Fruit fly (Drosophila melanogaster) whole organism, embryonic: Measurements from ENCODE around the gene rost.

Source experiments
- BEAF-32 ChIP-seq: fragments of 200-800 bp; sonication (Bioruptor generic); optimal IDR thresholded peaks from 3 replicates; lab custom pipeline; 2017; ENCODE audit warnings: missing biosample characterization, missing genetic modification characterization, mild to moderate bottlenecking, moderate library complexity, missing genetic modification reagents
- CG10431 ChIP-seq: fragments of 200-800 bp; sonication (Bioruptor generic); optimal IDR thresholded peaks from 3 replicates; lab custom pipeline; 2018; ENCODE audit warnings: missing biosample characterization, mild to moderate bottlenecking, missing genetic modification characterization
- CG10565 ChIP-seq: fragments of 200-800 bp; sonication (Bioruptor generic); optimal IDR thresholded peaks from 3 replicates; lab custom pipeline; 2016; ENCODE audit warnings: missing biosample characterization, mild to moderate bottlenecking, missing genetic modification characterization
- CG10979 ChIP-seq: fragments of 200-800 bp; sonication (Bioruptor generic); optimal IDR thresholded peaks from 2 replicates; lab custom pipeline; 2018; ENCODE audit warnings: missing biosample characterization, mild to moderate bottlenecking, missing genetic modification characterization, moderate library complexity
- CG12942 ChIP-seq: fragments of 200-800 bp; sonication (Bioruptor generic); optimal IDR thresholded peaks from 3 replicates; lab custom pipeline; 2016; ENCODE audit warnings: missing biosample characterization, missing genetic modification characterization
- CG14965 ChIP-seq: fragments of 200-800 bp; sonication (Bioruptor generic); optimal IDR thresholded peaks from 2 replicates; lab custom pipeline; 2016; ENCODE audit warnings: missing biosample characterization, missing genetic modification characterization, borderline replicate concordance
- CG15269 ChIP-seq: fragments of 200-800 bp; sonication (Bioruptor generic); optimal IDR thresholded peaks from 2 replicates; lab custom pipeline; 2018; ENCODE audit warnings: missing biosample characterization, mild to moderate bottlenecking, missing genetic modification characterization, moderate library complexity
- CG15696 ChIP-seq: fragments of 200-800 bp; sonication (Bioruptor generic); optimal IDR thresholded peaks from 2 replicates; lab custom pipeline; 2019; ENCODE audit warnings: missing biosample characterization, mild to moderate bottlenecking, missing genetic modification characterization, moderate library complexity
- CG1602 ChIP-seq: fragments of 200-800 bp; sonication (Bioruptor generic); optimal IDR thresholded peaks from 3 replicates; lab custom pipeline; 2016; ENCODE audit warnings: missing biosample characterization, missing genetic modification characterization
- CG1647 ChIP-seq: fragments of 200-800 bp; sonication (Bioruptor generic); optimal IDR thresholded peaks from 3 replicates; lab custom pipeline; 2016; ENCODE audit warnings: missing biosample characterization, missing genetic modification characterization
- CG17328 ChIP-seq: fragments of 200-800 bp; sonication (Bioruptor generic); IDR thresholded peaks from 2 replicates; pipeline ENCODE4 v1.3.6; 2022; ENCODE audit warnings: missing biosample characterization, missing genetic modification characterization
- CG2199 ChIP-seq: fragments of 200-800 bp; sonication (Bioruptor generic); IDR thresholded peaks from 3 replicates; pipeline ENCODE4 v1.3.6; 2022; ENCODE audit warnings: missing biosample characterization, missing genetic modification characterization
- CG30403 ChIP-seq: fragments of 200-800 bp; sonication (Bioruptor generic); optimal IDR thresholded peaks from 3 replicates; lab custom pipeline; 2016; ENCODE audit warnings: missing biosample characterization, missing genetic modification characterization
- CG3163 ChIP-seq: fragments of 200-800 bp; sonication (Bioruptor generic); optimal IDR thresholded peaks from 3 replicates; lab custom pipeline; 2016; ENCODE audit warnings: missing biosample characterization, missing genetic modification characterization
- CG32772 ChIP-seq: fragments of 200-800 bp; sonication (Bioruptor generic); IDR thresholded peaks from 2 replicates; pipeline ENCODE4 v1.3.6; 2022; ENCODE audit warnings: missing biosample characterization, missing genetic modification characterization
- CG4360 ChIP-seq: fragments of 200-800 bp; sonication (Bioruptor generic); IDR thresholded peaks from 2 replicates; pipeline ENCODE4 v1.3.6; 2022; ENCODE audit warnings: missing biosample characterization, missing genetic modification characterization
- CG6254 ChIP-seq: fragments of 200-800 bp; sonication (Bioruptor generic); optimal IDR thresholded peaks from 3 replicates; lab custom pipeline; 2017; ENCODE audit warnings: mild to moderate bottlenecking, missing biosample characterization, missing genetic modification reagents, missing genetic modification characterization
- CG7372 ChIP-seq: fragments of 200-800 bp; sonication (Bioruptor generic); IDR thresholded peaks from 2 replicates; pipeline ENCODE4 v1.3.6; 2022; ENCODE audit warnings: missing biosample characterization, missing genetic modification characterization
- Dll ChIP-seq: fragments of 200-800 bp; sonication (Bioruptor generic); IDR thresholded peaks from 4 replicates; pipeline ENCODE4 v1.3.6; 2022; ENCODE audit warnings: missing biosample characterization, missing genetic modification characterization; ENCODE audit not compliant: partially characterized antibody
- Dp ChIP-seq: fragments of 200-800 bp; sonication (Bioruptor generic); optimal IDR thresholded peaks from 2 replicates; lab custom pipeline; 2018; ENCODE audit warnings: missing biosample characterization, mild to moderate bottlenecking, missing genetic modification characterization, moderate library complexity
- E2f2 ChIP-seq: fragments of 200-800 bp; sonication (Bioruptor generic); IDR thresholded peaks from 2 replicates; pipeline ENCODE4 v1.3.6; 2022; ENCODE audit warnings: missing biosample characterization, missing genetic modification characterization
- H15 ChIP-seq: fragments of 200-800 bp; sonication (Bioruptor generic); IDR thresholded peaks from 3 replicates; pipeline ENCODE4 v1.3.6; 2022; ENCODE audit warnings: missing biosample characterization, missing genetic modification characterization
- HLHmδ ChIP-seq: fragments of 200-800 bp; sonication (Bioruptor generic); optimal IDR thresholded peaks from 2 replicates; lab custom pipeline; 2018; ENCODE audit warnings: missing biosample characterization, mild to moderate bottlenecking, missing genetic modification characterization, moderate library complexity
- Hey ChIP-seq: fragments of 200-800 bp; sonication (Bioruptor generic); optimal IDR thresholded peaks from 3 replicates; lab custom pipeline; 2018; ENCODE audit warnings: missing biosample characterization, mild to moderate bottlenecking, missing genetic modification characterization
- Nf-YC ChIP-seq: fragments of 200-800 bp; optimal IDR thresholded peaks from 3 replicates; lab custom pipeline; 2019; ENCODE audit warnings: missing biosample characterization, mild to moderate bottlenecking, missing genetic modification characterization, moderate library complexity
- Rx ChIP-seq: fragments of 200-800 bp; sonication (Bioruptor generic); IDR thresholded peaks from 2 replicates; pipeline ENCODE4 v1.3.6; 2022; ENCODE audit warnings: missing biosample characterization, missing genetic modification characterization
- abd-A ChIP-seq: fragments of 200-800 bp; sonication (Bioruptor generic); optimal IDR thresholded peaks from 3 replicates; lab custom pipeline; 2019; ENCODE audit warnings: missing biosample characterization, mild to moderate bottlenecking, missing genetic modification characterization, moderate library complexity
- aop ChIP-seq: fragments of 200-800 bp; sonication (Bioruptor generic); IDR thresholded peaks from 2 replicates; pipeline ENCODE4 v1.3.6; 2022; ENCODE audit warnings: missing biosample characterization, missing genetic modification characterization
- cas ChIP-seq: fragments of 200-800 bp; sonication (Bioruptor generic); IDR thresholded peaks from 2 replicates; pipeline ENCODE4 v1.3.6; 2022; ENCODE audit warnings: missing biosample characterization, missing genetic modification characterization
- crol ChIP-seq: fragments of 200-800 bp; sonication (Bioruptor generic); IDR thresholded peaks from 2 replicates; pipeline ENCODE4 v1.3.6; 2022; ENCODE audit warnings: missing biosample characterization, missing genetic modification characterization
- dmrt11E ChIP-seq: fragments of 200-800 bp; sonication (Bioruptor generic); optimal IDR thresholded peaks from 3 replicates; lab custom pipeline; 2018; ENCODE audit warnings: missing biosample characterization, mild to moderate bottlenecking, missing genetic modification characterization, moderate library complexity
- gce ChIP-seq: fragments of 200-800 bp; sonication (Bioruptor generic); IDR thresholded peaks from 3 replicates; pipeline ENCODE4 v1.3.6; 2022; ENCODE audit warnings: missing biosample characterization, missing genetic modification characterization
- gcm ChIP-seq: fragments of 200-800 bp; sonication (Bioruptor generic); optimal IDR thresholded peaks from 2 replicates; lab custom pipeline; 2019; ENCODE audit warnings: missing biosample characterization, mild to moderate bottlenecking, missing genetic modification characterization, moderate library complexity
- gsb-n ChIP-seq: fragments of 200-800 bp; sonication (Bioruptor generic); optimal IDR thresholded peaks from 3 replicates; lab custom pipeline; 2018; ENCODE audit warnings: missing biosample characterization, mild to moderate bottlenecking, missing genetic modification characterization
- hb ChIP-seq: fragments of 200-800 bp; sonication (Bioruptor generic); IDR thresholded peaks from 3 replicates; pipeline ENCODE4 v1.3.6; 2022; ENCODE audit warnings: missing biosample characterization, missing genetic modification characterization; ENCODE audit not compliant: partially characterized antibody
- insv ChIP-seq, 2 experiments: fragments of 200-800 bp; sonication (Bioruptor generic); optimal IDR thresholded peaks; 3 replicates each; lab custom pipeline; 2016 to 2018; ENCODE audit warnings: missing biosample characterization in 2 of 2, missing genetic modification characterization in 2 of 2
- lola ChIP-seq, 3 experiments: fragments of >200 bp in 2 of 3; fragments of 200-800 bp in 1 of 3; sonication (Bioruptor generic) in 1 of 3; optimal IDR thresholded peaks; 2 replicates each; lab custom pipeline; 2017 to 2019; ENCODE audit warnings: missing biosample characterization in 3 of 3, missing genetic modification characterization in 3 of 3, mild to moderate bottlenecking in 1 of 3, moderate library complexity in 1 of 3
- nmo ChIP-seq: fragments of 200-800 bp; sonication (Bioruptor generic); optimal IDR thresholded peaks from 2 replicates; lab custom pipeline; 2018; ENCODE audit warnings: missing biosample characterization, mild to moderate bottlenecking, missing genetic modification characterization, moderate library complexity
- nom ChIP-seq: fragments of 200-800 bp; sonication (Bioruptor generic); optimal IDR thresholded peaks from 2 replicates; lab custom pipeline; 2017; ENCODE audit warnings: missing biosample characterization, missing genetic modification characterization, mild to moderate bottlenecking, moderate library complexity, missing genetic modification reagents
- org-1 ChIP-seq: fragments of 200-800 bp; sonication (Bioruptor generic); optimal IDR thresholded peaks from 2 replicates; lab custom pipeline; 2017; ENCODE audit warnings: missing biosample characterization, missing genetic modification characterization
- phol ChIP-seq: fragments of 200-800 bp; sonication (Bioruptor generic); optimal IDR thresholded peaks from 3 replicates; lab custom pipeline; 2018; ENCODE audit warnings: missing biosample characterization, mild to moderate bottlenecking, missing genetic modification characterization, moderate library complexity
- sc ChIP-seq, 3 experiments: fragments of >200 bp in 2 of 3; fragments of 200-800 bp in 1 of 3; sonication (Bioruptor generic) in 1 of 3; optimal IDR thresholded peaks; 2 replicates in 2 of 3; 3 replicates in 1 of 3; lab custom pipeline; 2017; ENCODE audit warnings: mild to moderate bottlenecking in 1 of 3, missing biosample characterization in 1 of 3, missing genetic modification characterization in 1 of 3, missing genetic modification reagents in 1 of 3
- sens ChIP-seq: fragments of 200-800 bp; sonication (Bioruptor generic); peaks from one replicate; lab custom pipeline; 2016; ENCODE audit warnings: missing biosample characterization, missing genetic modification characterization
- slbo ChIP-seq: fragments of 200-800 bp; sonication (Bioruptor generic); IDR thresholded peaks from 2 replicates; pipeline ENCODE4 v1.3.6; 2022; ENCODE audit warnings: missing biosample characterization, missing genetic modification characterization
- tio ChIP-seq: fragments of 200-800 bp; sonication (Bioruptor generic); optimal IDR thresholded peaks from 2 replicates; lab custom pipeline; 2017; ENCODE audit warnings: missing biosample characterization, missing genetic modification characterization, inconsistent platforms
- trh ChIP-seq: fragments of 200-800 bp; sonication (Bioruptor generic); optimal IDR thresholded peaks from 2 replicates; lab custom pipeline; 2016; ENCODE audit warnings: missing biosample characterization, missing genetic modification characterization
- vnd ChIP-seq: fragments of 200-800 bp; sonication (Bioruptor generic); IDR thresholded peaks from 3 replicates; pipeline ENCODE4 v1.3.6; 2022; ENCODE audit warnings: missing biosample characterization, missing genetic modification characterization; ENCODE audit not compliant: partially characterized antibody
- wek ChIP-seq: fragments of 200-800 bp; sonication (Bioruptor generic); optimal IDR thresholded peaks from 3 replicates; lab custom pipeline; 2018; ENCODE audit warnings: missing biosample characterization, mild to moderate bottlenecking, missing genetic modification characterization, moderate library complexity

The rost gene

dm6 chr2L:8949919-8950722 lies 39.2 kb downstream of the rost start (continued):
- TF ChIP-seq Dll (GFP tag; lab: Robert Waterston, UW) (no peak), Hey (no peak), CG6254 (GFP tag; lab: Kevin White, UChicago) (no peak), Rx (GFP tag; lab: Robert Waterston, UW) (no peak), slbo (GFP tag; lab: Robert Waterston, UW) (no peak), Nf-YC (tag; lab: Kevin White, UChicago) (no peak), CG1647 (GFP tag; lab: Kevin White, UChicago) (no peak), gce (GFP tag; lab: Robert Waterston, UW) (no peak), H15 (GFP tag; lab: Robert Waterston, UW) (no peak), sens (peak; percentile 87), vnd (no peak), CG3163 (GFP tag; lab: Kevin White, UChicago) (no peak), CG2199 (peak; percentile 67; the same call in 1 of the 3 replicates), CG7372 (no peak), HLHmδ (GFP tag; lab: Kevin White, UChicago) (peak; percentile 69), CG10565 (GFP tag; lab: Kevin White, UChicago) (no peak), org-1 (GFP tag; lab: Kevin White, UChicago) (no peak), CG15696 (tag; lab: Kevin White, UChicago) (no peak), crol (GFP tag; lab: Robert Waterston, UW) (peak; percentile 79), phol (tag; lab: Kevin White, UChicago) (peak; percentile 13), CG32772 (GFP tag; lab: Robert Waterston, UW) (no peak), nmo (peak; percentile 20), trh (no peak), wek (no peak), Dp (no peak), CG4360 (GFP tag; lab: Robert Waterston, UW) (peak; percentile 86), CG1602 (GFP tag; lab: Kevin White, UChicago) (no peak), gsb-n (tag; lab: Kevin White, UChicago) (peak; percentile 70), CG14965 (GFP tag; lab: Kevin White, UChicago) (no peak), CG30403 (GFP tag; lab: Kevin White, UChicago) (peak; percentile 2), abd-A (tag; lab: Kevin White, UChicago) (no peak), nom (GFP tag; lab: Kevin White, UChicago) (peak; percentile 29), CG10431 (GFP tag; lab: Kevin White, UChicago) (peak; percentile 15), CG15269 (tag; lab: Kevin White, UChicago) (no peak), sc (optimal IDR thresholded peaks at IDR 0.05; lab: Kevin White, UChicago) (no peak), sc (GFP tag; optimal IDR thresholded peaks at IDR 0.05; lab: Kevin White, UChicago) (no peak), gcm (peak; percentile 17), cas (no peak), dmrt11E (tag; lab: Kevin White, UChicago) (peak; percentile 44), CG17328 (GFP tag; lab: Robert Waterston, UW) (no peak), tio (peak; percentile 13), CG10979 (tag; lab: Kevin White, UChicago) (peak; percentile 16), lola (GFP tag; optimal IDR thresholded peaks at IDR 0.05; lab: Kevin White, UChicago) (peak in 1 of 3 experiments; percentile 20), hb (GFP tag; lab: Robert Waterston, UW) (no peak), CG12942 (GFP tag; lab: Kevin White, UChicago) (no peak), insv (GFP tag; optimal IDR thresholded peaks at IDR 0.05; lab: Kevin White, UChicago) (peak in 1 of 2 experiments; percentile 47), E2f2 (GFP tag; lab: Robert Waterston, UW) (no peak), aop (peak; percentile 81), BEAF-32 (GFP tag; lab: Kevin White, UChicago) (no peak)
